Worm (Caenorhabditis elegans) whole organism, L4 larva: Measurements from ENCODE around the gene glrx-5.
"Not testable (repeated sequence)": the region's sequence is repeated elsewhere in the genome, so short reads cannot be mapped to it uniquely, and the experiment has no call there.

Experiments used
- ceh-82 ChIP-seq: sonication (generic microtip); optimal IDR thresholded peaks from 2 replicates; lab custom pipeline; 2017; ENCODE audit warnings: missing biosample characterization, missing genetic modification characterization
- daf-12 ChIP-seq: fragments of 150-350 bp; optimal IDR thresholded peaks from 2 replicates; lab custom pipeline; 2014; ENCODE audit warnings: missing biosample characterization, missing genetic modification reagents, missing genetic modification characterization
- daf-16 ChIP-seq, 3 experiments: sonication (generic microtip); optimal IDR thresholded peaks; 2 replicates each; lab custom pipeline; 2016 to 2017; ENCODE audit warnings: missing genetic modification characterization in 3 of 3, missing genetic modification reagents in 3 of 3, mild to moderate bottlenecking in 2 of 3, missing compliant biosample characterization in 2 of 3, missing biosample characterization in 1 of 3, moderate library complexity in 1 of 3
- dmd-8 ChIP-seq: fragments of 200-800 bp; sonication (Bioruptor generic); IDR thresholded peaks from 2 replicates; pipeline ENCODE4 v1.3.6; 2022; ENCODE audit warnings: missing genetic modification characterization, missing compliant biosample characterization
- egl-27 ChIP-seq: sonication (generic microtip); optimal IDR thresholded peaks from 3 replicates; lab custom pipeline; 2017; ENCODE audit warnings: missing biosample characterization, missing genetic modification reagents, missing genetic modification characterization
- hlh-30 ChIP-seq: sonication (generic microtip); optimal IDR thresholded peaks from 2 replicates; lab custom pipeline; 2017; ENCODE audit warnings: antibody characterized with exemption, mild to moderate bottlenecking, missing genetic modification characterization, missing compliant biosample characterization; ENCODE audit not compliant: insufficient read depth
- lin-15B ChIP-seq: fragments of 150-350 bp; sonication (generic microtip); optimal IDR thresholded peaks from 3 replicates; lab custom pipeline; 2014; ENCODE audit warnings: missing biosample characterization, missing genetic modification characterization
- lsy-2 ChIP-seq, 2 experiments: fragments of 150-350 bp in 1 of 2; sonication (generic microtip) in 1 of 2; optimal IDR thresholded peaks; 2 replicates each; lab custom pipeline; 2014 to 2017; ENCODE audit warnings: missing biosample characterization in 2 of 2, missing genetic modification characterization in 2 of 2
- nhr-77 ChIP-seq: fragments of 150-350 bp; optimal IDR thresholded peaks from 2 replicates; lab custom pipeline; 2014; ENCODE audit warnings: missing biosample characterization, missing genetic modification characterization
- rbr-2 ChIP-seq: sonication (generic microtip); optimal IDR thresholded peaks from 2 replicates; lab custom pipeline; 2016; ENCODE audit warnings: missing genotype, missing genetic modification characterization, missing compliant biosample characterization
- unc-130 ChIP-seq: sonication (generic microtip); optimal IDR thresholded peaks from 2 replicates; lab custom pipeline; 2016; ENCODE audit warnings: missing genetic modification reagents, missing genetic modification characterization, missing compliant biosample characterization
- vab-7 ChIP-seq: fragments of 200-800 bp; sonication (Bioruptor generic); IDR thresholded peaks from 2 replicates; pipeline ENCODE4 v1.3.6; 2022; ENCODE audit warnings: missing genetic modification reagents, missing genetic modification characterization, missing compliant biosample characterization
- zip-11 ChIP-seq: fragments of 200-800 bp; sonication (Bioruptor generic); IDR thresholded peaks from 2 replicates; pipeline ENCODE4 v1.3.6; 2022; ENCODE audit warnings: missing genetic modification characterization, missing compliant biosample characterization

DNA sequence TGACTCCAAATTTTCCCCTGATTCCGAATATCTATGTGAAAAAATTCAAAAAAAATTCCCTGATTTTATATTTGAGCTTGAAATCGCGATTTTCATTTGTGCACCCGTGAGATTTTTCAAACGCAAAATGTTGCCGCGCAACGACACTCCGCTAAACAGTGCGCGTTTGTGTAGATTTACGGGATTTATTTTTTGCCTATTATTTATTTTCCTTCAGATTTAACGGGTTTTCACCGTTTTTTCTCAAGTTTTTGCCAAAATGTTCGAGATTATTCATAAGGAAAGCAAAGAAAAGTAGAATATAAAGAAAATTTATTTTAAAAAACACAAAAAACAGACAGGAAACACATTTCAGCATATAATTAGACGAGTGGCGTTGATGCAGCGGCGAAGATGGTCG lies 10.7 kb downstream of the glrx-5 start:
- TF ChIP-seq daf-16 (GFP tag; optimal IDR thresholded peaks at IDR 0.05; lab: Kevin White, UChicago); daf-16 (tag; optimal IDR thresholded peaks at IDR 0.05; lab: Kevin White, UChicago); unc-130; vab-7 (GFP tag; lab: Robert Waterston, UW); nhr-77 (tag; lab: Kevin White, UChicago); egl-27 (tag; lab: Kevin White, UChicago); dmd-8 (GFP tag; lab: Robert Waterston, UW); zip-11 (GFP tag; lab: Robert Waterston, UW); lsy-2 (tag; optimal IDR thresholded peaks at IDR 0.05; lab: Kevin White, UChicago); rbr-2 (tag; lab: Kevin White, UChicago); hlh-30; lin-15B (tag; lab: Kevin White, UChicago); daf-12 (tag; lab: Kevin White, UChicago); ceh-82 (tag; lab: Kevin White, UChicago): not testable (repeated sequence)
